Fruit fly (Drosophila melanogaster) whole organism, prepupa: ENCODE results near the gene CG43796.
A peak's percentile ranks its signal among the peaks of the same experiment; 100 is the strongest.

Experiments used
- Blimp-1 ChIP-seq: fragments of 200-800 bp; sonication (Bioruptor generic); optimal IDR thresholded peaks from 3 replicates; lab custom pipeline; 2017; ENCODE audit warnings: missing biosample characterization, missing genetic modification characterization, mild to moderate bottlenecking, moderate library complexity, missing genetic modification reagents
- CG10669 ChIP-seq: fragments of 200-800 bp; sonication (Bioruptor generic); optimal IDR thresholded peaks from 3 replicates; lab custom pipeline; 2018; ENCODE audit warnings: missing biosample characterization, mild to moderate bottlenecking, missing genetic modification characterization, moderate library complexity
- CG11294 ChIP-seq: fragments of 200-800 bp; sonication (Bioruptor generic); IDR thresholded peaks from 2 replicates; pipeline ENCODE4 v1.3.6; 2022; ENCODE audit warnings: missing biosample characterization, missing genetic modification characterization
- CG11902 ChIP-seq: fragments of 200-800 bp; sonication (Bioruptor generic); optimal IDR thresholded peaks from 3 replicates; lab custom pipeline; 2016; ENCODE audit warnings: missing biosample characterization, missing genetic modification characterization
- CG15336 ChIP-seq: fragments of 200-800 bp; sonication (Bioruptor generic); IDR thresholded peaks from 2 replicates; pipeline ENCODE4 v1.3.6; 2022; ENCODE audit warnings: missing biosample characterization, missing genetic modification characterization
- CG16779 ChIP-seq: fragments of 200-800 bp; sonication (Bioruptor generic); optimal IDR thresholded peaks from 3 replicates; lab custom pipeline; 2017; ENCODE audit warnings: missing biosample characterization, mild to moderate bottlenecking, missing genetic modification characterization
- CG32006 ChIP-seq: fragments of 200-800 bp; sonication (Bioruptor generic); optimal IDR thresholded peaks from 3 replicates; lab custom pipeline; 2017; ENCODE audit warnings: missing biosample characterization, mild to moderate bottlenecking, missing genetic modification characterization
- CG3919 ChIP-seq: fragments of 200-800 bp; sonication (Bioruptor generic); optimal IDR thresholded peaks from 3 replicates; lab custom pipeline; 2016; ENCODE audit warnings: missing biosample characterization, missing genetic modification characterization
- CG4318 ChIP-seq: fragments of 200-800 bp; sonication (Bioruptor generic); optimal IDR thresholded peaks from 3 replicates; lab custom pipeline; 2017; ENCODE audit warnings: missing biosample characterization, mild to moderate bottlenecking, missing genetic modification characterization
- CG6163 ChIP-seq: fragments of 200-800 bp; sonication (Bioruptor generic); IDR thresholded peaks from 3 replicates; pipeline ENCODE4 v1.3.6; 2022; ENCODE audit warnings: missing biosample characterization, missing genetic modification characterization
- CG6276 ChIP-seq: fragments of 200-800 bp; sonication (Bioruptor generic); optimal IDR thresholded peaks from 2 replicates; lab custom pipeline; 2017; ENCODE audit warnings: missing biosample characterization, mild to moderate bottlenecking, missing genetic modification characterization
- CG6792 ChIP-seq: fragments of 200-800 bp; sonication (Bioruptor generic); optimal IDR thresholded peaks from 3 replicates; lab custom pipeline; 2016; ENCODE audit warnings: missing biosample characterization, missing genetic modification characterization
- CG6854 ChIP-seq: fragments of 200-800 bp; sonication (Bioruptor generic); optimal IDR thresholded peaks from 2 replicates; lab custom pipeline; 2017; ENCODE audit warnings: missing biosample characterization, mild to moderate bottlenecking, missing genetic modification characterization
- CG8319 ChIP-seq: fragments of 200-800 bp; sonication (Bioruptor generic); optimal IDR thresholded peaks from 3 replicates; lab custom pipeline; 2016; ENCODE audit warnings: missing biosample characterization, missing genetic modification characterization
- CG9139 ChIP-seq: fragments of 200-800 bp; sonication (Bioruptor generic); optimal IDR thresholded peaks from 3 replicates; lab custom pipeline; 2017; ENCODE audit warnings: missing biosample characterization, mild to moderate bottlenecking, missing genetic modification characterization
- Eip75B ChIP-seq: fragments of 200-800 bp; sonication (Bioruptor generic); optimal IDR thresholded peaks from 3 replicates; lab custom pipeline; 2016; ENCODE audit warnings: missing biosample characterization, missing genetic modification characterization
- Ets21C ChIP-seq: fragments of 200-800 bp; sonication (Bioruptor generic); optimal IDR thresholded peaks from 3 replicates; lab custom pipeline; 2016; ENCODE audit warnings: missing biosample characterization, missing genetic modification characterization
- Gug ChIP-seq: fragments of 200-800 bp; sonication (Bioruptor generic); IDR thresholded peaks from 2 replicates; pipeline ENCODE4 v1.3.6; 2022; ENCODE audit warnings: missing biosample characterization, missing genetic modification characterization
- Hr38 ChIP-seq: sonication (Bioruptor generic); optimal IDR thresholded peaks from 2 replicates; lab custom pipeline; 2016; ENCODE audit warnings: missing biosample characterization, missing genetic modification characterization
- Hr39 ChIP-seq: fragments of 200-800 bp; sonication (Bioruptor generic); optimal IDR thresholded peaks from 2 replicates; lab custom pipeline; 2016; ENCODE audit warnings: missing biosample characterization, missing genetic modification characterization
- Hr4 ChIP-seq: fragments of 200-800 bp; sonication (Bioruptor generic); optimal IDR thresholded peaks from 3 replicates; lab custom pipeline; 2016; ENCODE audit warnings: missing biosample characterization, missing genetic modification characterization
- OdsH ChIP-seq: fragments of 200-800 bp; sonication (Bioruptor generic); optimal IDR thresholded peaks from 3 replicates; lab custom pipeline; 2016; ENCODE audit warnings: missing biosample characterization, missing genetic modification characterization
- Smox ChIP-seq: fragments of 200-800 bp; sonication (Bioruptor generic); optimal IDR thresholded peaks from 3 replicates; lab custom pipeline; 2016; ENCODE audit warnings: missing biosample characterization, missing genetic modification characterization
- Sox14 ChIP-seq: fragments of 200-800 bp; sonication (Bioruptor generic); optimal IDR thresholded peaks from 3 replicates; lab custom pipeline; 2016; ENCODE audit warnings: missing biosample characterization, missing genetic modification characterization
- achi ChIP-seq: fragments of 200-800 bp; sonication (Bioruptor generic); optimal IDR thresholded peaks from 3 replicates; lab custom pipeline; 2016; ENCODE audit warnings: missing biosample characterization, missing genetic modification characterization
- cyc ChIP-seq: fragments of 200-800 bp; sonication (Bioruptor generic); optimal IDR thresholded peaks from 3 replicates; lab custom pipeline; 2016; ENCODE audit warnings: missing biosample characterization, missing genetic modification characterization
- dac ChIP-seq: fragments of 200-800 bp; sonication (Bioruptor generic); optimal IDR thresholded peaks from 2 replicates; lab custom pipeline; 2017; ENCODE audit warnings: missing biosample characterization, mild to moderate bottlenecking, missing genetic modification characterization
- dsx ChIP-seq: fragments of 200-800 bp; optimal IDR thresholded peaks from 3 replicates; lab custom pipeline; 2019; ENCODE audit warnings: missing biosample characterization, mild to moderate bottlenecking, missing genetic modification characterization, moderate library complexity; ENCODE audit not compliant: poor library complexity, severe bottlenecking
- fd59A ChIP-seq: fragments of 200-800 bp; sonication (Bioruptor generic); optimal IDR thresholded peaks from 2 replicates; lab custom pipeline; 2017; ENCODE audit warnings: missing biosample characterization, mild to moderate bottlenecking, missing genetic modification characterization, missing genetic modification reagents
- fd85E ChIP-seq: fragments of 200-800 bp; sonication (Bioruptor generic); optimal IDR thresholded peaks from 3 replicates; lab custom pipeline; 2016; ENCODE audit warnings: missing biosample characterization, missing genetic modification characterization
- lz ChIP-seq: fragments of 200-800 bp; sonication (Bioruptor generic); optimal IDR thresholded peaks from 3 replicates; lab custom pipeline; 2016; ENCODE audit warnings: missing biosample characterization, missing genetic modification characterization
- salr ChIP-seq, 2 experiments: fragments of 200-800 bp; sonication (Bioruptor generic); optimal IDR thresholded peaks; 3 replicates each; lab custom pipeline; 2016 to 2018; ENCODE audit warnings: missing biosample characterization in 2 of 2, missing genetic modification characterization in 2 of 2, mild to moderate bottlenecking in 1 of 2
- spab ChIP-seq: fragments of 200-800 bp; sonication (Bioruptor generic); optimal IDR thresholded peaks from 2 replicates; lab custom pipeline; 2017; ENCODE audit warnings: missing biosample characterization, mild to moderate bottlenecking, missing genetic modification characterization, missing genetic modification reagents
- ss ChIP-seq, 2 experiments: fragments of 200-800 bp; sonication (Bioruptor generic); optimal IDR thresholded peaks; 2 replicates in 1 of 2; 3 replicates in 1 of 2; lab custom pipeline; 2017 to 2018; ENCODE audit warnings: mild to moderate bottlenecking in 2 of 2, missing biosample characterization in 2 of 2, missing genetic modification characterization in 2 of 2, moderate library complexity in 1 of 2
- topi ChIP-seq: fragments of 200-800 bp; sonication (Bioruptor generic); optimal IDR thresholded peaks from 3 replicates; lab custom pipeline; 2016; ENCODE audit warnings: missing biosample characterization, missing genetic modification characterization

Gene CG43796

DNA sequence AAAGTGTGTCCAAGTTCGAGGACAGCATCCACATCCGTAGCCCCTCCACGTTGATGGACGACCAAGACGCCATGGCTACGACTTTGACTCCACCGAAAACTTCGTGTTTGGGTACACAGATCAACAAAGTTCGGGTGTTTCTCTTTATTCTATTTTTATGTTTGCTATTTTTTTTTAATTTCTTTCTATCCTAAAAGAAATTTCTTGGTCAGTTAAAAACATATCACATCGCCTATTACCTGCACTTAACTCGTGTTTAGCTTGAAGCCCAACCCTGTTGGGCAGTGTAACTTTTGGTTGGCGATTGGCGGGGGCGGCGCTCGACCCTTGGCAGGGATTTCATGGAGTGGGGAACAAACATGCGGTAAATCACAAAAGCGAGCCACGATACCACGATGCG, 8.7 kb upstream of the CG43796 start (continued):
- no peak for TF ChIP-seq Hr38
- TF ChIP-seq Hr4 (GFP tag; lab: Kevin White, UChicago) = peak; percentile 51
- TF ChIP-seq CG4318 (GFP tag; lab: Kevin White, UChicago) = no peak
- peak; percentile 77 for TF ChIP-seq lz (GFP tag; lab: Kevin White, UChicago)
- TF ChIP-seq CG6163 (GFP tag; lab: Robert Waterston, UW) = peak; percentile 75; the same call in 2 of the 3 replicates
- peak; percentile 81 to 82 for TF ChIP-seq ss (GFP tag; optimal IDR thresholded peaks at IDR 0.05; lab: Kevin White, UChicago)
- TF ChIP-seq topi (GFP tag; lab: Kevin White, UChicago) = peak; percentile 73
- TF ChIP-seq fd85E (GFP tag; lab: Kevin White, UChicago) = peak; percentile 31
- TF ChIP-seq CG10669 (GFP tag; lab: Kevin White, UChicago) = peak; percentile 84
- TF ChIP-seq CG6276 (GFP tag; lab: Kevin White, UChicago) = peak; percentile 39
- TF ChIP-seq Blimp-1 (GFP tag; lab: Kevin White, UChicago) = peak; percentile 58
- peak; percentile 63 for TF ChIP-seq dsx (GFP tag; lab: Kevin White, UChicago)
- TF ChIP-seq fd59A = peak; percentile 62
- TF ChIP-seq spab (GFP tag; lab: Kevin White, UChicago) = peak; percentile 84
- TF ChIP-seq CG32006 = peak; percentile 58
- no peak for TF ChIP-seq dac (GFP tag; lab: Kevin White, UChicago)
- TF ChIP-seq CG11294 (GFP tag; lab: Robert Waterston, UW) = peak; percentile 31; the same call in 1 of the 2 replicates
- TF ChIP-seq CG8319 (GFP tag; lab: Kevin White, UChicago) = peak; percentile 72
- peak; percentile 40; the same call in 1 of the 2 replicates for TF ChIP-seq Gug (GFP tag; lab: Robert Waterston, UW)
- peak; percentile 56 for TF ChIP-seq Ets21C
- peak; percentile 72 for TF ChIP-seq CG15336
- TF ChIP-seq, all 60 proteins: peak for 56

DNA sequence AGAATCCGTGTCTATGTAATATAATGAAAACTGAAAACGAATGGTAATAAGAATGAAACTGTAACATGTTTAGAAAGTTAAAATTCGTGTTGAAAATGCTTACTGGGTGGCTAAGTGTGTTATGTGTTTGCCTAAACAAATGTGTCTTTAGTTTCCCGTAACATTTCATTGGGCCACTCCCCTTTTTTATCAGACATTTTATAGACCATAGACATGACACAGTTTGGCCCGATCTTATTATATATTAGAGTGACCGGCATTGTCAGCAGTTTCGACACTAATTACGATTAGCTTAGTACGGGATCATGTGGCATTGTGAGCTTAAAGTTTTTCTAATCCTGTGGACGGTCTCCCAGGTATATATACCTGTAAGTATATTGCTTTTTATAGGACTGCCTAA, 5.1 kb upstream of the CG43796 start, which contains the start of gene CheA29a:
Gene CheA29a (plus strand): TSS at position 301 of the 400 bp plus-strand sequence.
- no peak for TF ChIP-seq CG9139 (GFP tag; lab: Kevin White, UChicago)
- no peak for TF ChIP-seq fd59A
- TF ChIP-seq dac (GFP tag; lab: Kevin White, UChicago) = no peak
- TF ChIP-seq CG16779 (tag; lab: Kevin White, UChicago) = no peak
- TF ChIP-seq salr (GFP tag; optimal IDR thresholded peaks at IDR 0.05; lab: Kevin White, UChicago) = no peak
- no peak for TF ChIP-seq CG32006
- TF ChIP-seq Smox (GFP tag; lab: Kevin White, UChicago) = no peak
- no peak for TF ChIP-seq Ets21C
- TF ChIP-seq Hr39 (GFP tag; lab: Kevin White, UChicago) = no peak
- no peak for TF ChIP-seq achi (GFP tag; lab: Kevin White, UChicago)
- TF ChIP-seq CG15336 = no peak
- TF ChIP-seq cyc (GFP tag; lab: Kevin White, UChicago) = no peak
- no peak for TF ChIP-seq spab (GFP tag; lab: Kevin White, UChicago)
- TF ChIP-seq Gug (GFP tag; lab: Robert Waterston, UW) = no peak
- no peak for TF ChIP-seq Hr38
- TF ChIP-seq lz (GFP tag; lab: Kevin White, UChicago) = no peak
- TF ChIP-seq CG6792 (GFP tag; lab: Kevin White, UChicago) = no peak

DNA sequence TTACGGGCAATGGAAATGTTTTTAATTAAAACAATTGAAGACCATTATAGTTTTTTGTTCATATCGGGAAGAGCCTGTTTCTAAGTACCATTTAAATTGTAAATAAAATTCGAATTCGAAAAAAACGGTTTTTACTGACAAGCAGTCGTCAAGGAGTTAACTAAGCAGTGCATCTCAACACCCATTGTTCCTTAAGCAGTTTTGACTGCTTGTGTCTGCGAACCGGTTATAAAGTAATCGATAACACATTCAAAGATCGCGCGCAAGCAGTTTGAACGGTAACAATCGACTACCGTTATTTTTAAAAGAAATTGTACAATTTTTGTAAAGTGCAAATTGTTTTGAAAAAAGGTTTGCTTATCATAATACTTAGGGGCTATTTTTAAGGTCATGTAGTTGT, 4.2 kb upstream of the CG43796 start:
- no peak for TF ChIP-seq CG32006
- TF ChIP-seq spab (GFP tag; lab: Kevin White, UChicago) = no peak
- TF ChIP-seq CG3919 (GFP tag; lab: Kevin White, UChicago) = no peak
- no peak for TF ChIP-seq fd85E (GFP tag; lab: Kevin White, UChicago)
- TF ChIP-seq CG11294 (GFP tag; lab: Robert Waterston, UW) = no peak
- TF ChIP-seq OdsH (GFP tag; lab: Kevin White, UChicago) = no peak
- TF ChIP-seq CG11902 (GFP tag; lab: Kevin White, UChicago) = no peak
- TF ChIP-seq Sox14 = no peak
- TF ChIP-seq CG6163 (GFP tag; lab: Robert Waterston, UW) = no peak
- TF ChIP-seq Eip75B (GFP tag; lab: Kevin White, UChicago) = no peak
- TF ChIP-seq Smox (GFP tag; lab: Kevin White, UChicago) = no peak
- TF ChIP-seq CG6854 (GFP tag; lab: Kevin White, UChicago) = no peak
- no peak for TF ChIP-seq CG16779 (tag; lab: Kevin White, UChicago)
- TF ChIP-seq dac (GFP tag; lab: Kevin White, UChicago) = no peak
